Worm (Caenorhabditis elegans) whole organism, L3 larva: ENCODE results near the gene arle-14.

ENCODE experiments used
- elt-2 ChIP-seq: sonication (generic microtip); optimal IDR thresholded peaks from 2 replicates; lab custom pipeline; 2016; ENCODE audit warnings: missing genetic modification reagents, mild to moderate bottlenecking, missing genetic modification characterization, missing compliant biosample characterization
- fos-1 ChIP-seq: fragments of 150-350 bp; optimal IDR thresholded peaks from 2 replicates; lab custom pipeline; 2014; ENCODE audit warnings: missing biosample characterization, missing genetic modification characterization
- jun-1 ChIP-seq: fragments of 150-350 bp; optimal IDR thresholded peaks from 2 replicates; lab custom pipeline; 2014; ENCODE audit warnings: missing biosample characterization, missing genetic modification reagents, missing genetic modification characterization
- nhr-25 ChIP-seq: sonication (generic microtip); optimal IDR thresholded peaks from 2 replicates; lab custom pipeline; 2017; ENCODE audit warnings: missing biosample characterization, missing genetic modification characterization
- nhr-28 ChIP-seq: fragments of 150-350 bp; optimal IDR thresholded peaks from 2 replicates; lab custom pipeline; 2014; ENCODE audit warnings: missing biosample characterization, missing genetic modification characterization
- nhr-76 ChIP-seq: fragments of 150-350 bp; sonication (generic microtip); optimal IDR thresholded peaks from 5 replicates; lab custom pipeline; 2014; ENCODE audit warnings: missing biosample characterization, missing genetic modification characterization
- nhr-77 ChIP-seq: fragments of 150-350 bp; optimal IDR thresholded peaks from 2 replicates; lab custom pipeline; 2014; ENCODE audit warnings: missing biosample characterization, missing genetic modification characterization
- pha-4 ChIP-seq: fragments of 150-350 bp; optimal IDR thresholded peaks from 2 replicates; lab custom pipeline; 2014; ENCODE audit warnings: missing biosample characterization, missing genetic modification reagents, missing genetic modification characterization
- skn-1 ChIP-seq: fragments of 150-350 bp; optimal IDR thresholded peaks from 2 replicates; lab custom pipeline; 2014; ENCODE audit warnings: missing biosample characterization, missing genetic modification characterization
- zag-1 ChIP-seq: fragments of 150-350 bp; optimal IDR thresholded peaks from 2 replicates; lab custom pipeline; 2014; ENCODE audit warnings: missing biosample characterization, missing genetic modification characterization

- TF ChIP-seq zag-1: no peak
- TF ChIP-seq elt-2 (tag; lab: Kevin White, UChicago): no peak
- TF ChIP-seq skn-1 (tag; lab: Kevin White, UChicago): no peak
- TF ChIP-seq nhr-28 (tag; lab: Kevin White, UChicago): no peak
- no peak for TF ChIP-seq fos-1 (tag; lab: Kevin White, UChicago)
- no peak for TF ChIP-seq nhr-77
- TF ChIP-seq pha-4: no peak
- TF ChIP-seq nhr-25: no peak
- TF ChIP-seq nhr-76 (tag; lab: Kevin White, UChicago): no peak
- no peak for TF ChIP-seq jun-1
These were observed 1.0 kb downstream of the arle-14 start, which contains the start of gene B0336.13 for ce11 chrIII:5693736-5694135.
